Fruit fly (Drosophila melanogaster): ENCODE measurements around the gene CG10663.

DNA sequence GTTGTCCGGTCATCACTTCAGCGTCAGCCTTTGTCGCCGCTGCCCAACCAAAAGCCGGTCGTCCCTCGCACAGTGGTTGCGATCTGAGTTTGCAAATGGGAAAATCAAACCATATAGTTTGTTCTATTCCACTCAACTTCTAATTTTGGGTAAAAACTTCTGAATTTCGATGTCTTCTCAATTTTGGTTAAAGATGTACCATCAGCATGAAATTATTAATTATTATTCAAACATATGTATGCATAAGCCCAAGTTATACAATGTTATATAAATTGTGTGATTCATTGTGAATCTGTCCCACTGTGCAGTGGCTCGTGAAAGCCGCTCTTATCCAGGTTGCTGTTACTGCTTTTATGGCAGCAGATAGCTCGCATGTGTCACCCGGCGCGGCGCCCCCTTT, 42.2 kb downstream of the CG10663 start:
- TF ChIP-seq CG8478 (optimal IDR thresholded peaks at IDR 0.05) (no peak), CTCF (optimal IDR thresholded peaks at IDR 0.05) (no peak)
